Fruit fly (Drosophila melanogaster): Measurements from ENCODE around the gene CG43450.

dm6 chr3R:12236804-12237203, 41.7 kb downstream of the CG43450 start, which contains the start of gene Cyp313a2:
- no peak for TF ChIP-seq CG32121 (GFP tag; IDR thresholded peaks at IDR 0.05)
- no peak for TF ChIP-seq CG17806 (tag; optimal IDR thresholded peaks at IDR 0.05)
- TF ChIP-seq Snoo (tag; optimal IDR thresholded peaks at IDR 0.05) = no peak
- no peak for TF ChIP-seq CG8301 (tag; optimal IDR thresholded peaks at IDR 0.05)
- no peak for TF ChIP-seq CG10348 (GFP tag; IDR thresholded peaks at IDR 0.05)
- TF ChIP-seq fd96Ca (GFP tag; IDR thresholded peaks at IDR 0.05) = no peak
